Fruit fly (Drosophila melanogaster) whole organism, embryonic: ENCODE measurements around the gene CG46042.

Source experiments
- Bgb ChIP-seq: fragments of 200-800 bp; sonication (Bioruptor generic); IDR thresholded peaks from 2 replicates; pipeline ENCODE4 v1.3.6; 2022; ENCODE audit warnings: missing biosample characterization, missing genetic modification characterization; ENCODE audit not compliant: partially characterized antibody
- BtbVII ChIP-seq: fragments of 200-800 bp; sonication (Bioruptor generic); optimal IDR thresholded peaks from 3 replicates; lab custom pipeline; 2017; ENCODE audit warnings: missing biosample characterization, mild to moderate bottlenecking, missing genetic modification characterization
- CG11085 ChIP-seq: fragments of 200-800 bp; sonication (Bioruptor generic); IDR thresholded peaks from 2 replicates; pipeline ENCODE4 v1.3.6; 2022; ENCODE audit warnings: missing biosample characterization, missing genetic modification characterization
- CG11695 ChIP-seq: fragments of 200-800 bp; sonication (Bioruptor generic); IDR thresholded peaks from 3 replicates; pipeline ENCODE4 v1.3.6; 2022; ENCODE audit warnings: missing biosample characterization, missing genetic modification characterization
- CG12219 ChIP-seq: fragments of 200-800 bp; sonication (Bioruptor generic); optimal IDR thresholded peaks from 3 replicates; lab custom pipeline; 2018; ENCODE audit warnings: missing biosample characterization, mild to moderate bottlenecking, missing genetic modification characterization
- CG13296 ChIP-seq: fragments of 200-800 bp; sonication (Bioruptor generic); optimal IDR thresholded peaks from 3 replicates; lab custom pipeline; 2018; ENCODE audit warnings: missing biosample characterization, mild to moderate bottlenecking, missing genetic modification characterization
- CG13775 ChIP-seq: fragments of 200-800 bp; sonication (Bioruptor generic); optimal IDR thresholded peaks from 3 replicates; lab custom pipeline; 2017; ENCODE audit warnings: missing biosample characterization, mild to moderate bottlenecking, missing genetic modification characterization
- CG14441 ChIP-seq: fragments of 200-800 bp; sonication (Bioruptor generic); IDR thresholded peaks from 2 replicates; pipeline ENCODE4 v1.3.6; 2022; ENCODE audit warnings: missing biosample characterization, missing genetic modification characterization
- CG17568 ChIP-seq: fragments of 200-800 bp; sonication (Bioruptor generic); optimal IDR thresholded peaks from 2 replicates; lab custom pipeline; 2018; ENCODE audit warnings: missing biosample characterization, mild to moderate bottlenecking, missing genetic modification characterization, moderate library complexity
- CG18011 ChIP-seq: fragments of 200-800 bp; sonication (Bioruptor generic); optimal IDR thresholded peaks from 2 replicates; lab custom pipeline; 2017; ENCODE audit warnings: missing biosample characterization, missing genetic modification characterization, mild to moderate bottlenecking, moderate library complexity, missing genotype
- CG2116 ChIP-seq: fragments of 200-800 bp; sonication (Bioruptor generic); optimal IDR thresholded peaks from 3 replicates; lab custom pipeline; 2018; ENCODE audit warnings: missing biosample characterization, mild to moderate bottlenecking, missing genetic modification characterization
- CG2129 ChIP-seq: fragments of 200-800 bp; sonication (Bioruptor generic); IDR thresholded peaks from 2 replicates; pipeline ENCODE4 v1.3.6; 2022; ENCODE audit warnings: missing biosample characterization, missing genetic modification characterization; ENCODE audit not compliant: partially characterized antibody
- CG31224 ChIP-seq: fragments of 200-800 bp; sonication (Bioruptor generic); IDR thresholded peaks from 2 replicates; pipeline ENCODE4 v1.3.6; 2022; ENCODE audit warnings: missing biosample characterization, missing genetic modification characterization
- CG31365 ChIP-seq: fragments of 200-800 bp; sonication (Bioruptor generic); optimal IDR thresholded peaks from 2 replicates; lab custom pipeline; 2018; ENCODE audit warnings: missing biosample characterization, mild to moderate bottlenecking, missing genetic modification characterization
- CG3281 ChIP-seq: fragments of 200-800 bp; sonication (Bioruptor generic); optimal IDR thresholded peaks from 3 replicates; lab custom pipeline; 2017; ENCODE audit warnings: missing biosample characterization, mild to moderate bottlenecking, missing genetic modification characterization
- CG3407 ChIP-seq: fragments of 200-800 bp; sonication (Bioruptor generic); optimal IDR thresholded peaks from 2 replicates; lab custom pipeline; 2018; ENCODE audit warnings: missing biosample characterization, mild to moderate bottlenecking, missing genetic modification characterization
- CG4328 ChIP-seq: fragments of 200-800 bp; sonication (Bioruptor generic); optimal IDR thresholded peaks from 3 replicates; lab custom pipeline; 2017; ENCODE audit warnings: missing biosample characterization, missing genetic modification reagents, missing genetic modification characterization
- CG5180 ChIP-seq: fragments of 200-800 bp; sonication (Bioruptor generic); optimal IDR thresholded peaks from 3 replicates; lab custom pipeline; 2017; ENCODE audit warnings: missing biosample characterization, missing genetic modification characterization, mild to moderate bottlenecking, moderate library complexity, missing genetic modification reagents
- CG6272 ChIP-seq: fragments of 200-800 bp; sonication (Bioruptor generic); IDR thresholded peaks from 2 replicates; pipeline ENCODE4 v1.3.6; 2022; ENCODE audit warnings: missing biosample characterization, missing genetic modification characterization
- CG7928 ChIP-seq: fragments of 200-800 bp; sonication (Bioruptor generic); optimal IDR thresholded peaks from 2 replicates; lab custom pipeline; 2017; ENCODE audit warnings: missing biosample characterization, mild to moderate bottlenecking, missing genetic modification characterization
- Camta ChIP-seq: fragments of 200-800 bp; sonication (Bioruptor generic); optimal IDR thresholded peaks from 2 replicates; lab custom pipeline; 2016; ENCODE audit warnings: missing biosample characterization, missing genetic modification characterization
- CoRest ChIP-seq: fragments of 200-800 bp; sonication (Bioruptor generic); optimal IDR thresholded peaks from 3 replicates; lab custom pipeline; 2018; ENCODE audit warnings: missing biosample characterization, mild to moderate bottlenecking, missing genetic modification characterization, moderate library complexity
- Dll ChIP-seq: fragments of 200-800 bp; sonication (Bioruptor generic); IDR thresholded peaks from 4 replicates; pipeline ENCODE4 v1.3.6; 2022; ENCODE audit warnings: missing biosample characterization, missing genetic modification characterization; ENCODE audit not compliant: partially characterized antibody
- Doc3 ChIP-seq: fragments of 200-800 bp; sonication (Bioruptor generic); IDR thresholded peaks from 3 replicates; pipeline ENCODE4 v1.3.6; 2022; ENCODE audit warnings: missing biosample characterization, missing genetic modification characterization; ENCODE audit not compliant: partially characterized antibody
- ERR ChIP-seq: fragments of 200-800 bp; sonication (Bioruptor generic); optimal IDR thresholded peaks from 2 replicates; lab custom pipeline; 2016; ENCODE audit warnings: missing biosample characterization, missing genetic modification characterization
- H15 ChIP-seq: fragments of 200-800 bp; sonication (Bioruptor generic); IDR thresholded peaks from 3 replicates; pipeline ENCODE4 v1.3.6; 2022; ENCODE audit warnings: missing biosample characterization, missing genetic modification characterization
- MBD-R2 ChIP-seq: fragments of 200-800 bp; sonication (Bioruptor generic); IDR thresholded peaks from 2 replicates; pipeline ENCODE4 v1.3.6; 2022; ENCODE audit warnings: missing biosample characterization, missing genetic modification characterization
- MTF-1 ChIP-seq: fragments of 200-800 bp; sonication (Bioruptor generic); optimal IDR thresholded peaks from 2 replicates; lab custom pipeline; 2018; ENCODE audit warnings: missing biosample characterization, mild to moderate bottlenecking, missing genetic modification characterization, borderline replicate concordance
- Med ChIP-seq: fragments of 200-800 bp; sonication (Bioruptor generic); peaks from one replicate; lab custom pipeline; 2016; ENCODE audit warnings: missing biosample characterization, missing genetic modification characterization, mild to moderate bottlenecking, inconsistent platforms, moderate library complexity
- Mrtf ChIP-seq: fragments of 200-800 bp; sonication (Bioruptor generic); IDR thresholded peaks from 3 replicates; pipeline ENCODE4 v1.3.6; 2022; ENCODE audit warnings: missing biosample characterization, missing genetic modification characterization
- NC2β ChIP-seq: fragments of 200-800 bp; sonication (Bioruptor generic); optimal IDR thresholded peaks from 2 replicates; lab custom pipeline; 2016; ENCODE audit warnings: missing biosample characterization, missing genetic modification characterization
- Neu2 ChIP-seq: fragments of 200-800 bp; sonication (Bioruptor generic); optimal IDR thresholded peaks from 3 replicates; lab custom pipeline; 2016; ENCODE audit warnings: missing biosample characterization, missing genetic modification characterization, borderline replicate concordance
- Oaz ChIP-seq: fragments of 200-800 bp; sonication (Bioruptor generic); IDR thresholded peaks from 2 replicates; pipeline ENCODE4 v1.3.6; 2022; ENCODE audit warnings: missing biosample characterization, missing genetic modification characterization
- Poxn ChIP-seq: fragments of 200-800 bp; sonication (Bioruptor generic); IDR thresholded peaks from 2 replicates; pipeline ENCODE4 v1.3.6; 2022; ENCODE audit warnings: missing biosample characterization, missing genetic modification characterization
- Vsx1 ChIP-seq: fragments of 200-800 bp; sonication (Bioruptor generic); optimal IDR thresholded peaks from 2 replicates; lab custom pipeline; 2017; ENCODE audit warnings: missing biosample characterization, mild to moderate bottlenecking, missing genetic modification characterization, missing genetic modification reagents
- ap ChIP-seq: fragments of 200-800 bp; sonication (Bioruptor generic); IDR thresholded peaks from 2 replicates; pipeline ENCODE4 v1.3.6; 2022; ENCODE audit warnings: missing biosample characterization, missing genetic modification characterization
- ase ChIP-seq: fragments of 200-800 bp; sonication (Bioruptor generic); IDR thresholded peaks from 3 replicates; pipeline ENCODE4 v1.3.6; 2022; ENCODE audit warnings: missing biosample characterization, missing genetic modification characterization
- az2 ChIP-seq: fragments of 200-800 bp; sonication (Bioruptor generic); optimal IDR thresholded peaks from 3 replicates; lab custom pipeline; 2016; ENCODE audit warnings: missing biosample characterization, missing genetic modification characterization
- chn ChIP-seq: fragments of 200-800 bp; sonication (Bioruptor generic); optimal IDR thresholded peaks from 2 replicates; lab custom pipeline; 2016; ENCODE audit warnings: missing biosample characterization, missing genetic modification characterization
- exex ChIP-seq: fragments of 200-800 bp; sonication (Bioruptor generic); optimal IDR thresholded peaks from 4 replicates; lab custom pipeline; 2018; ENCODE audit warnings: missing biosample characterization, mild to moderate bottlenecking, missing genetic modification characterization, moderate library complexity
- fd96Cb ChIP-seq: fragments of 200-800 bp; sonication (Bioruptor generic); optimal IDR thresholded peaks from 2 replicates; lab custom pipeline; 2018; ENCODE audit warnings: missing biosample characterization, mild to moderate bottlenecking, missing genetic modification characterization, moderate library complexity
- gce ChIP-seq: fragments of 200-800 bp; sonication (Bioruptor generic); IDR thresholded peaks from 3 replicates; pipeline ENCODE4 v1.3.6; 2022; ENCODE audit warnings: missing biosample characterization, missing genetic modification characterization
- gcm ChIP-seq: fragments of 200-800 bp; sonication (Bioruptor generic); optimal IDR thresholded peaks from 2 replicates; lab custom pipeline; 2019; ENCODE audit warnings: missing biosample characterization, mild to moderate bottlenecking, missing genetic modification characterization, moderate library complexity
- hb ChIP-seq: fragments of 200-800 bp; sonication (Bioruptor generic); IDR thresholded peaks from 3 replicates; pipeline ENCODE4 v1.3.6; 2022; ENCODE audit warnings: missing biosample characterization, missing genetic modification characterization; ENCODE audit not compliant: partially characterized antibody
- hth ChIP-seq: fragments of >200 bp; optimal IDR thresholded peaks from 2 replicates; lab custom pipeline; 2017; ENCODE audit warnings: inconsistent platforms
- kah ChIP-seq: fragments of 200-800 bp; sonication (Bioruptor generic); optimal IDR thresholded peaks from 2 replicates; lab custom pipeline; 2018; ENCODE audit warnings: missing biosample characterization, mild to moderate bottlenecking, missing genetic modification characterization
- lbe ChIP-seq: fragments of 200-800 bp; sonication (Bioruptor generic); optimal IDR thresholded peaks from 2 replicates; lab custom pipeline; 2016; ENCODE audit warnings: missing biosample characterization, mild to moderate bottlenecking, missing genetic modification characterization
- oc ChIP-seq: fragments of 200-800 bp; sonication (Bioruptor generic); optimal IDR thresholded peaks from 2 replicates; lab custom pipeline; 2018; ENCODE audit warnings: missing biosample characterization, mild to moderate bottlenecking, missing genetic modification characterization, moderate library complexity
- sens ChIP-seq: fragments of 200-800 bp; sonication (Bioruptor generic); peaks from one replicate; lab custom pipeline; 2016; ENCODE audit warnings: missing biosample characterization, missing genetic modification characterization
- slp2 ChIP-seq: fragments of 200-800 bp; sonication (Bioruptor generic); optimal IDR thresholded peaks from 2 replicates; lab custom pipeline; 2016; ENCODE audit warnings: missing biosample characterization, missing genetic modification characterization

Gene CG46042

dm6 chr3R:19904865-19905373 lies 37.3 kb downstream of the CG46042 start, which contains the start of the genes Surf6 and RhoGAP92B (continued):
- peak; percentile 69 for TF ChIP-seq CG2116
- peak; percentile 38 for TF ChIP-seq MTF-1 (GFP tag; lab: Kevin White, UChicago)
- peak; percentile 73 for TF ChIP-seq kah (GFP tag; lab: Kevin White, UChicago)
- peak; percentile 78 for TF ChIP-seq NC2β (GFP tag; lab: Kevin White, UChicago)
- peak; percentile 55 for TF ChIP-seq Camta (GFP tag; lab: Kevin White, UChicago)
- peak; percentile 9 for TF ChIP-seq fd96Cb (tag; lab: Kevin White, UChicago)
- TF ChIP-seq CoRest (tag; lab: Kevin White, UChicago), result peak; percentile 66
- TF ChIP-seq CG31365, result peak; percentile 49
- TF ChIP-seq Mrtf (GFP tag; lab: Robert Waterston, UW), result no peak
- 0 out of 3 replicates have a peak, but pooled peaks have one; percentile 23 for TF ChIP-seq H15 (GFP tag; lab: Robert Waterston, UW)
- TF ChIP-seq CG13775 (GFP tag; lab: Kevin White, UChicago), result peak; percentile 64
- TF ChIP-seq CG4328, result peak; percentile 64
- TF ChIP-seq CG3281 (GFP tag; lab: Kevin White, UChicago), result peak; percentile 73
- peak; percentile 79 for TF ChIP-seq CG17568 (GFP tag; lab: Kevin White, UChicago)
- TF ChIP-seq CG11085 (GFP tag; lab: Robert Waterston, UW), result no peak
- TF ChIP-seq CG18011 (GFP tag; lab: Kevin White, UChicago), result peak; percentile 28
- TF ChIP-seq ase (GFP tag; lab: Robert Waterston, UW), result no peak
- no peak for TF ChIP-seq Oaz
- peak; percentile 71 for TF ChIP-seq CG13296 (GFP tag; lab: Kevin White, UChicago)
- TF ChIP-seq hth, result no peak
- TF ChIP-seq Poxn (GFP tag; lab: Robert Waterston, UW), result no peak
- TF ChIP-seq CG14441 (GFP tag; lab: Robert Waterston, UW), result peak; percentile 61; the same call in 1 of the 2 replicates
- TF ChIP-seq slp2, result peak; percentile 40
- peak; percentile 82 for TF ChIP-seq MBD-R2
- TF ChIP-seq Med, result peak; percentile 97
- TF ChIP-seq sens, result peak; percentile 96
- TF ChIP-seq gce, result no peak
- TF ChIP-seq CG31224 (GFP tag; lab: Robert Waterston, UW), result no peak
- no peak for TF ChIP-seq Doc3 (GFP tag; lab: Robert Waterston, UW)
- no peak for TF ChIP-seq CG5180 (GFP tag; lab: Kevin White, UChicago)
- peak; percentile 63 for TF ChIP-seq CG7928 (GFP tag; lab: Kevin White, UChicago)
- TF ChIP-seq oc (tag; lab: Kevin White, UChicago), result no peak
- TF ChIP-seq CG11695 (GFP tag; lab: Robert Waterston, UW), result 0 out of 3 replicates have a peak, but pooled peaks have one; percentile 25
- TF ChIP-seq Dll, result peak; percentile 42; the same call in 2 of the 4 replicates
- no peak for TF ChIP-seq CG6272 (GFP tag; lab: Robert Waterston, UW)
- peak; percentile 40 for TF ChIP-seq exex (tag; lab: Kevin White, UChicago)
- TF ChIP-seq CG12219 (GFP tag; lab: Kevin White, UChicago), result peak; percentile 10
- TF ChIP-seq ERR, result peak; percentile 38
- TF ChIP-seq Bgb, result no peak
- TF ChIP-seq CG3407 (GFP tag; lab: Kevin White, UChicago), result peak; percentile 17
- TF ChIP-seq hb (GFP tag; lab: Robert Waterston, UW), result no peak
- TF ChIP-seq chn, result peak; percentile 56
- peak; percentile 70 for TF ChIP-seq Vsx1 (GFP tag; lab: Kevin White, UChicago)
- peak; percentile 55 for TF ChIP-seq az2 (GFP tag; lab: Kevin White, UChicago)
- peak; percentile 63 for TF ChIP-seq gcm (GFP tag; lab: Kevin White, UChicago)
- no peak for TF ChIP-seq Neu2 (GFP tag; lab: Kevin White, UChicago)
- peak; percentile 17 for TF ChIP-seq lbe
- TF ChIP-seq CG2129 (GFP tag; lab: Robert Waterston, UW), result no peak
- TF ChIP-seq BtbVII (GFP tag; lab: Kevin White, UChicago), result peak; percentile 57
- no peak for TF ChIP-seq ap (GFP tag; lab: Robert Waterston, UW)
